Fruit fly (Drosophila melanogaster) whole organism: ENCODE measurements around the gene Exo70.

ENCODE experiments used
- CG8478 ChIP-seq: fragments of >200 bp; optimal IDR thresholded peaks from 2 replicates; lab custom pipeline; 2018; ENCODE audit warnings: inconsistent platforms
- Dll ChIP-seq: fragments of >200 bp; optimal IDR thresholded peaks from 2 replicates; lab custom pipeline; 2017
- EcR ChIP-seq, 2 experiments: fragments of >200 bp; optimal IDR thresholded peaks; 2 replicates each; lab custom pipeline; 2017; ENCODE audit warnings: missing biosample characterization in 2 of 2, missing genetic modification characterization in 2 of 2, missing genetic modification reagents in 2 of 2
- pan ChIP-seq: fragments of >200 bp; optimal IDR thresholded peaks from 2 replicates; lab custom pipeline; 2017
- psq ChIP-seq: fragments of >200 bp; optimal IDR thresholded peaks from 2 replicates; lab custom pipeline; 2017
- usp ChIP-seq: fragments of >200 bp; optimal IDR thresholded peaks from 2 replicates; lab custom pipeline; 2017; ENCODE audit warnings: missing biosample characterization, missing genetic modification characterization, mixed read lengths

- TF ChIP-seq pan (lab: Kevin White, UChicago) (no peak), psq (lab: Kevin White, UChicago) (no peak), CG8478 (no peak), Dll (lab: Kevin White, UChicago) (no peak), usp (no peak), EcR (GFP tag; optimal IDR thresholded peaks at IDR 0.05; lab: Kevin White, UChicago) (no peak)
Measured at dm6 chr3L:8456472-8457049, 44.9 kb downstream of the Exo70 start.
